Worm (Caenorhabditis elegans) whole organism, mixed stage, embryonic: ENCODE results near the gene F43C11.11.

Experiments used
- M03D4.4 ChIP-seq: sonication (generic microtip); optimal IDR thresholded peaks from 2 replicates; lab custom pipeline; 2017; ENCODE audit warnings: mild to moderate bottlenecking, missing genetic modification characterization, missing compliant biosample characterization
- bed-3 ChIP-seq: fragments of 200-800 bp; sonication (Bioruptor generic); optimal IDR thresholded peaks from 3 replicates; lab custom pipeline; 2018; ENCODE audit warnings: mild to moderate bottlenecking, missing genetic modification characterization, moderate library complexity, missing compliant biosample characterization
- blmp-1 ChIP-seq: fragments of 150-350 bp; optimal IDR thresholded peaks from 2 replicates; lab custom pipeline; 2014; ENCODE audit warnings: missing biosample characterization, missing genetic modification characterization
- ceh-39 ChIP-seq: fragments of 150-350 bp; optimal IDR thresholded peaks from 2 replicates; lab custom pipeline; 2014; ENCODE audit warnings: missing biosample characterization, missing genetic modification characterization
- ceh-43 ChIP-seq: fragments of 200-800 bp; sonication (Bioruptor generic); optimal IDR thresholded peaks from 2 replicates; lab custom pipeline; 2018; ENCODE audit warnings: mild to moderate bottlenecking, missing genetic modification characterization, moderate library complexity, missing compliant biosample characterization
- ceh-83 ChIP-seq: fragments of 200-800 bp; sonication (Bioruptor generic); optimal IDR thresholded peaks from 2 replicates; lab custom pipeline; 2018; ENCODE audit warnings: mild to moderate bottlenecking, missing genetic modification characterization, missing compliant biosample characterization
- ces-1 ChIP-seq: fragments of 150-350 bp; optimal IDR thresholded peaks from 2 replicates; lab custom pipeline; 2014; ENCODE audit warnings: missing biosample characterization, missing genetic modification reagents, missing genetic modification characterization
- cnd-1 ChIP-seq: fragments of 200-800 bp; sonication (Bioruptor generic); optimal IDR thresholded peaks from 2 replicates; lab custom pipeline; 2018; ENCODE audit warnings: mild to moderate bottlenecking, missing genetic modification characterization, missing compliant biosample characterization
- drap-1 ChIP-seq: fragments of 200-800 bp; sonication (Bioruptor generic); optimal IDR thresholded peaks from 3 replicates; lab custom pipeline; 2018; ENCODE audit warnings: mild to moderate bottlenecking, missing genetic modification characterization, missing compliant biosample characterization
- elt-1 ChIP-seq: sonication (generic microtip); optimal IDR thresholded peaks from 2 replicates; lab custom pipeline; 2017; ENCODE audit warnings: missing genetic modification characterization, mild to moderate bottlenecking, missing compliant biosample characterization, antibody characterized with exemption, moderate library complexity, borderline replicate concordance; ENCODE audit not compliant: insufficient read depth
- elt-3 ChIP-seq: fragments of 150-350 bp; optimal IDR thresholded peaks from 2 replicates; lab custom pipeline; 2014; ENCODE audit warnings: missing biosample characterization, missing genetic modification characterization
- flh-1 ChIP-seq: fragments of 200-800 bp; sonication (Bioruptor generic); optimal IDR thresholded peaks from 2 replicates; lab custom pipeline; 2018; ENCODE audit warnings: mild to moderate bottlenecking, missing genetic modification characterization, moderate library complexity, missing compliant biosample characterization
- ham-2 ChIP-seq: fragments of 200-800 bp; sonication (Bioruptor generic); optimal IDR thresholded peaks from 2 replicates; lab custom pipeline; 2018; ENCODE audit warnings: mild to moderate bottlenecking, missing genetic modification characterization, missing compliant biosample characterization
- hlh-1 ChIP-seq: fragments of 150-350 bp; optimal IDR thresholded peaks from 2 replicates; lab custom pipeline; 2014; ENCODE audit warnings: missing biosample characterization, missing genetic modification reagents, missing genetic modification characterization
- lin-13 ChIP-seq: fragments of 150-350 bp; optimal IDR thresholded peaks from 2 replicates; lab custom pipeline; 2014; ENCODE audit warnings: missing biosample characterization, missing genetic modification characterization
- lin-32 ChIP-seq: fragments of 200-800 bp; sonication (Bioruptor generic); optimal IDR thresholded peaks from 2 replicates; lab custom pipeline; 2018; ENCODE audit warnings: mild to moderate bottlenecking, missing genetic modification characterization, missing compliant biosample characterization
- lsy-2 ChIP-seq: fragments of 150-350 bp; optimal IDR thresholded peaks from 2 replicates; lab custom pipeline; 2014; ENCODE audit warnings: missing biosample characterization, missing genetic modification characterization
- mab-5 ChIP-seq: fragments of 150-350 bp; optimal IDR thresholded peaks from 2 replicates; lab custom pipeline; 2014; ENCODE audit warnings: missing biosample characterization, missing genetic modification characterization
- mls-2 ChIP-seq: sonication (generic microtip); optimal IDR thresholded peaks from 2 replicates; lab custom pipeline; 2016; ENCODE audit warnings: mild to moderate bottlenecking, missing genetic modification characterization, moderate library complexity, missing compliant biosample characterization
- nhr-12 ChIP-seq: fragments of 150-350 bp; optimal IDR thresholded peaks from 2 replicates; lab custom pipeline; 2014; ENCODE audit warnings: missing biosample characterization, missing genetic modification characterization
- nhr-2 ChIP-seq: fragments of 150-350 bp; optimal IDR thresholded peaks from 2 replicates; lab custom pipeline; 2014; ENCODE audit warnings: missing biosample characterization, missing genetic modification characterization
- nhr-237 ChIP-seq: fragments of 150-350 bp; optimal IDR thresholded peaks from 2 replicates; lab custom pipeline; 2014; ENCODE audit warnings: missing biosample characterization, missing genetic modification characterization
- nhr-28 ChIP-seq: fragments of 150-350 bp; optimal IDR thresholded peaks from 2 replicates; lab custom pipeline; 2014; ENCODE audit warnings: missing biosample characterization, missing genetic modification characterization
- nhr-76 ChIP-seq: sonication (generic microtip); optimal IDR thresholded peaks from 2 replicates; lab custom pipeline; 2017; ENCODE audit warnings: missing biosample characterization, missing genetic modification characterization
- pha-4 ChIP-seq: fragments of 150-350 bp; optimal IDR thresholded peaks from 2 replicates; lab custom pipeline; 2018; ENCODE audit warnings: missing biosample characterization, missing genetic modification reagents, missing genetic modification characterization
- sem-2 ChIP-seq: fragments of 200-800 bp; sonication (Bioruptor generic); optimal IDR thresholded peaks from 2 replicates; lab custom pipeline; 2018; ENCODE audit warnings: mild to moderate bottlenecking, missing genetic modification characterization, missing compliant biosample characterization
- snpc-4 ChIP-seq: fragments of 150-350 bp; optimal IDR thresholded peaks from 2 replicates; lab custom pipeline; 2014; ENCODE audit warnings: missing biosample characterization, missing genetic modification characterization
- sptf-1 ChIP-seq: sonication (generic microtip); optimal IDR thresholded peaks from 2 replicates; lab custom pipeline; 2017; ENCODE audit warnings: mild to moderate bottlenecking, missing genetic modification characterization, moderate library complexity, missing compliant biosample characterization
- tbx-8 ChIP-seq: fragments of 200-800 bp; sonication (Bioruptor generic); optimal IDR thresholded peaks from 2 replicates; lab custom pipeline; 2018; ENCODE audit warnings: mild to moderate bottlenecking, missing genetic modification characterization, moderate library complexity, missing compliant biosample characterization
- unc-120 ChIP-seq: sonication (generic microtip); optimal IDR thresholded peaks from 2 replicates; lab custom pipeline; 2017; ENCODE audit warnings: missing genetic modification characterization, missing compliant biosample characterization; ENCODE audit not compliant: poor library complexity, severe bottlenecking
- unc-39 ChIP-seq: fragments of 150-350 bp; optimal IDR thresholded peaks from 2 replicates; lab custom pipeline; 2014; ENCODE audit warnings: missing biosample characterization, missing genetic modification characterization
- unc-62 ChIP-seq: fragments of 150-350 bp; optimal IDR thresholded peaks from 2 replicates; lab custom pipeline; 2014; ENCODE audit warnings: missing biosample characterization, missing genetic modification reagents, missing genetic modification characterization
- ztf-11 ChIP-seq: fragments of 150-350 bp; optimal IDR thresholded peaks from 2 replicates; lab custom pipeline; 2014; ENCODE audit warnings: missing biosample characterization, missing genetic modification characterization

F43C11.11 gene

DNA sequence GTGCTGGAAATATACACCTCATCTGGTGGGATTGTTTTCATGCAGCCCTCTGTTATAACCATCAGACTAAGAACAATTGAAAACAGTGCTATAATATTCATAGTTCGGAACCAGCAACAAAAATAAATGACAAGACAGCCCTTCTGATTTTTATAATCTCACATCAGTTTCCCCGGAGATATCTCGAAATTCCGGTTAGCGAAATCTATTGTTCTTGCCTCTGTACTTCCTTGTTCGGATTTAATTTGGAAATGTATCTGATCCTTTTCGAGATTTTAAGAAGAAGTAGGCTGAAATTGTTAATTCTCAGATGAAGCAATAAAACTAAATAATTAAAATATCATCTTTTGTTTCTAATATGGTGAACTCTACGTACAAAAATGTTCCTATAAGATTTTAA lies at the start of gene F43C11.11:
TSS of gene F43C11.11 (minus strand) at position 101 of the 400 bp plus-strand sequence.
- TF ChIP-seq flh-1: no peak
- TF ChIP-seq cnd-1: no peak
- TF ChIP-seq pha-4: no peak
- TF ChIP-seq sptf-1: no peak
- no peak for TF ChIP-seq nhr-28 (tag; lab: Kevin White, UChicago)
- no peak for TF ChIP-seq ceh-83 (GFP tag; lab: Kevin White, UChicago)
- TF ChIP-seq blmp-1 (tag; lab: Kevin White, UChicago): no peak
- no peak for TF ChIP-seq ceh-43
- no peak for TF ChIP-seq sem-2 (GFP tag; lab: Kevin White, UChicago)

DNA sequence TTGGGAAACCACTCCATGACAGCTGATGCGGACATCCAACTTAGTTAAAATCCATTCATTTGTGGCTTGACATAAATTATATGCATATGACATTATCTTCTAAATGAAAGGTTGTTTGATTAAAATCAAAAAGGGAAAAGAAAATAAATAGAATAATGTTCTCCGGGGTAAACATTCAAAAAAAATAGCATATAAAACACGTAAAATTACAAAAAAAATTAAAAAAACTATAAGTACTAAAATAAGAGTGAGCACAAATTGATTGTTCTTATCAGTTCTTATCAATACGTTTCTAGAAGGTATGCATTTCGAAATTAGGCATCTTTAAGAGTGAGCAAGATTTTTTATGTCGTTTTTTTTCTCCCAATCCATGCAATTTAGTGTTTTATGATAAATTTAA lies 49.1 kb upstream of the F43C11.11 start, which contains the start of gene fbxa-182:
TSS of gene fbxa-182 (minus strand) at position 101 of the 400 bp plus-strand sequence.
- no peak for TF ChIP-seq ztf-11 (tag; lab: Kevin White, UChicago)
- TF ChIP-seq unc-39 (tag; lab: Kevin White, UChicago): no peak
- no peak for TF ChIP-seq hlh-1 (tag; lab: Kevin White, UChicago)
- no peak for TF ChIP-seq nhr-2 (tag; lab: Kevin White, UChicago)
- TF ChIP-seq lin-32 (GFP tag; lab: Kevin White, UChicago): no peak
- no peak for TF ChIP-seq nhr-76 (tag; lab: Kevin White, UChicago)
- TF ChIP-seq, all 35 proteins: peak for 0

DNA sequence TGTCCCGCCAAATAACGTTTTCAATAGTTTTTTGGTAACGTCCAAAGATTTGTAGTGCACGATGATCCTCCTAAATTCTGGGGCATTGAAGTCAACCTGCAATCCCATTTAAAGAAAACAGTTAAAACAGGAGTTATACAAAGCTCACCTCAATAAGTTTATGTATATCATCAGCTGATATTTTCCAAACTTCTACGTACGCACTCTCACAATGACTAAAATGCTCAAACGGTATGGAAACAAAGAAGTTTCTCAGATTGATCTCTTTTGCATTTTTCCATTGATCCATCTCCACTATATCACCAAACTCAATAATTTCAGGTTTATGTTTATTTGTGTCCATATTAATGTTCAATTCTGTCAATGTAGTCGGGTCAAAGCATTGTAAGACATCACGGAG lies 48.0 kb upstream of the F43C11.11 start:
- TF ChIP-seq cnd-1 (no peak), pha-4 (no peak), ceh-83 (GFP tag; lab: Kevin White, UChicago) (no peak), mls-2 (tag; lab: Kevin White, UChicago) (no peak), nhr-2 (tag; lab: Kevin White, UChicago) (no peak), elt-3 (no peak), elt-1 (tag; lab: Kevin White, UChicago) (no peak)

DNA sequence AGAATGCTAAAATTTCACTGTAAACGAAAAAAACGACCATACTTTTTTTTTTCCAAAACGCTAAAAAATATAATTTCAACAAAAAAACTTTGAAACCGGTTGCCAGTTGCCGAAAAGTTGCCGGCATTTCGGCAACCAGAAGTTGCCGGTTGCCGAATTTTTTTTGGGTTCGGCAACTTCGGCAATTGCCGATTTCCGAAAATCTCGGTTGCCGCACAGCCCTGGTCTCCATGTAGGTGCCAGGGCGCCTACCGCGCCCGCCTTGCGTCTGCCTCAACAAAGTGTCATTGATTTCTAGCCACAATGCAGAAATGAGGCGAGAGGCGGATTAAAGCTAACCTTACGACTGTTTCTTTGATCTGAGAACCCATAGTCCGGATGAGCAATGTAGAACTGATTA lies 47.5 kb upstream of the F43C11.11 start:
- TF ChIP-seq hlh-1 (tag; lab: Kevin White, UChicago) (no peak), nhr-237 (tag; lab: Kevin White, UChicago) (no peak), nhr-76 (tag; lab: Kevin White, UChicago) (no peak), M03D4.4 (tag; lab: Kevin White, UChicago) (no peak), snpc-4 (no peak), mls-2 (tag; lab: Kevin White, UChicago) (no peak), unc-39 (tag; lab: Kevin White, UChicago) (no peak), unc-120 (no peak), sptf-1 (no peak), lin-32 (GFP tag; lab: Kevin White, UChicago) (no peak), bed-3 (GFP tag; lab: Kevin White, UChicago) (no peak), ceh-43 (no peak), elt-3 (no peak), ceh-39 (tag; lab: Kevin White, UChicago) (no peak), lin-13 (tag; lab: Kevin White, UChicago) (no peak), drap-1 (no peak), unc-62 (GFP tag; lab: Kevin White, UChicago) (no peak), blmp-1 (tag; lab: Kevin White, UChicago) (no peak), ham-2 (GFP tag; lab: Kevin White, UChicago) (no peak), lsy-2 (no peak)

DNA sequence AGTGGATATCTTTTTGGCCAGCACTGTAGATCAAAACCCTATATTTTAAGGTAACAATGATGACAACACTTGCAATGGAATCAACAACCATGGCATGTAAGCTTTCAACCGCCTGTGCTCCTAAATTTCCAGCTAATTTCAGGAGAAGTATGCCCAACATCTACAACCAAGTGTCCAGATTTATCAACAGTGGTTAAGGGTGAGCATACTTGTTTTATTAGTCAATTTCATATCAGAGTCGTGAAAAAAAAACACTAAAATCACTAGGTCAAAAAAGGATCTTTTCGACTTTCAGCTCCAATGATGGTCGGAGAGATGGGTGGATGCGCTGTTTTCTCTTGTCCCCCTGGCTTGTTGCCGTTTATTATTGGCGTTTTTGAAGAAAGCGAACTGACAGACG lies 40.4 kb upstream of the F43C11.11 start, which contains the start of gene F16G10.1:
TSS of gene F16G10.1 (plus strand) at position 301 of the 400 bp plus-strand sequence.
- TF ChIP-seq tbx-8 (GFP tag; lab: Kevin White, UChicago) (no peak), blmp-1 (tag; lab: Kevin White, UChicago) (no peak)

DNA sequence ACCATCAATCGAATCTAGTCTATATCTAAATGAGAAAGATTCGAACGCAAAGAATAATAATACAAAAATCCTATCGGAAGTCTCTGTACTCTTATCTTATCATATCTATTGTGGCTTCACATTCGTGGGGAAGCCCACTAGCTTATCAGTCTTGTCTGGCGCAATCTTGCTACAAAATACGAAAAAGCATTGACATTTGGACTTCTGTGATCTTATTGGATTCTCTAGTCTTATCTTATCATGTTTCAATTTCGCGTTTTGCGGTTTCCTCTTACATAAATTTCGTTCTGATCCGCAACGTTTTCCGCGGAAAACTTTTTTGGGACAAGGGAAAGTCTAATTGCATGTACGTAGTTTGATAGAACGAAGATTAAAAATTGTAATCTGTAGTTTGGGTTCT lies 36.2 kb upstream of the F43C11.11 start:
- TF ChIP-seq ceh-39 (tag; lab: Kevin White, UChicago) (no peak), lsy-2 (no peak), mab-5 (tag; lab: Kevin White, UChicago) (no peak), nhr-12 (tag; lab: Kevin White, UChicago) (no peak), ces-1 (no peak), lin-32 (GFP tag; lab: Kevin White, UChicago) (no peak)
